Fruit fly (Drosophila melanogaster) ovary, adult (tissue): ENCODE results near the gene Mgat2.

ENCODE experiments used
- CG17801 ChIP-seq: fragments of 200-800 bp; optimal IDR thresholded peaks from 2 replicates; lab custom pipeline; 2019; ENCODE audit warnings: missing biosample characterization, mild to moderate bottlenecking, missing genetic modification characterization, moderate library complexity; ENCODE audit not compliant: partially characterized antibody

Mgat2 gene

dm6 chr3R:29983886-29984285 is 38.1 kb downstream of the Mgat2 start:
- no peak for TF ChIP-seq CG17801 (GFP tag; lab: Kevin White, UChicago)

dm6 chr3R:29983073-29983544 is 38.9 kb downstream of the Mgat2 start, which contains the start of gene CG7896:
Gene CG7896, plus strand, starts transcription at chr3R:29983426.
- no peak for TF ChIP-seq CG17801 (GFP tag; lab: Kevin White, UChicago)

dm6 chr3R:29982027-29982426 is 40.0 kb downstream of the Mgat2 start:
- no peak for TF ChIP-seq CG17801 (GFP tag; lab: Kevin White, UChicago)

dm6 chr3R:29981479-29981878 is 40.5 kb downstream of the Mgat2 start:
- TF ChIP-seq CG17801 (GFP tag; lab: Kevin White, UChicago): no peak

dm6 chr3R:29978595-29978994 is 43.4 kb downstream of the Mgat2 start:
- no peak for TF ChIP-seq CG17801 (GFP tag; lab: Kevin White, UChicago)

dm6 chr3R:29969347-29969746 is 52.7 kb downstream of the Mgat2 start, which contains the start of gene TkR99D:
Gene TkR99D, minus strand, starts transcription at chr3R:29969447.
- TF ChIP-seq CG17801 (GFP tag; lab: Kevin White, UChicago): no peak
